Worm (Caenorhabditis elegans) whole organism, L3 larva: Measurements from ENCODE around the gene F44E7.3.

ENCODE experiments used
- egl-27 ChIP-seq: sonication (generic microtip); optimal IDR thresholded peaks from 4 replicates; lab custom pipeline; 2017; ENCODE audit warnings: missing biosample characterization, missing genetic modification reagents, missing genetic modification characterization
- egl-5 ChIP-seq: fragments of 150-350 bp; optimal IDR thresholded peaks from 2 replicates; lab custom pipeline; 2017; ENCODE audit warnings: missing biosample characterization, missing genetic modification reagents, missing genetic modification characterization, inconsistent platforms
- elt-1 ChIP-seq: fragments of 150-350 bp; optimal IDR thresholded peaks from 2 replicates; lab custom pipeline; 2014; ENCODE audit warnings: missing biosample characterization, missing genetic modification characterization
- elt-2 ChIP-seq: sonication (generic microtip); optimal IDR thresholded peaks from 2 replicates; lab custom pipeline; 2016; ENCODE audit warnings: missing genetic modification reagents, mild to moderate bottlenecking, missing genetic modification characterization, missing compliant biosample characterization
- eor-1 ChIP-seq, 2 experiments: fragments of 150-350 bp; optimal IDR thresholded peaks; 2 replicates each; lab custom pipeline; 2014 to 2018; ENCODE audit warnings: missing biosample characterization in 2 of 2, missing genetic modification characterization in 2 of 2
- nhr-12 ChIP-seq: fragments of 150-350 bp; optimal IDR thresholded peaks from 2 replicates; lab custom pipeline; 2014; ENCODE audit warnings: missing biosample characterization, missing genetic modification characterization
- nhr-28 ChIP-seq: fragments of 150-350 bp; optimal IDR thresholded peaks from 2 replicates; lab custom pipeline; 2014; ENCODE audit warnings: missing biosample characterization, missing genetic modification characterization
- nhr-67 ChIP-seq: fragments of 150-350 bp; optimal IDR thresholded peaks from 2 replicates; lab custom pipeline; 2014; ENCODE audit warnings: missing biosample characterization, missing genetic modification characterization
- nhr-77 ChIP-seq: fragments of 150-350 bp; optimal IDR thresholded peaks from 2 replicates; lab custom pipeline; 2014; ENCODE audit warnings: missing biosample characterization, missing genetic modification characterization
- sea-2 ChIP-seq: fragments of 150-350 bp; sonication (generic microtip); optimal IDR thresholded peaks from 4 replicates; lab custom pipeline; 2014; ENCODE audit warnings: missing biosample characterization, missing genetic modification reagents, missing genetic modification characterization
- skn-1 ChIP-seq: fragments of 150-350 bp; optimal IDR thresholded peaks from 2 replicates; lab custom pipeline; 2014; ENCODE audit warnings: missing biosample characterization, missing genetic modification characterization
- unc-39 ChIP-seq: sonication (generic microtip); optimal IDR thresholded peaks from 4 replicates; lab custom pipeline; 2017; ENCODE audit warnings: missing biosample characterization, missing genetic modification characterization
- unc-62 ChIP-seq: fragments of 150-350 bp; sonication (generic microtip); optimal IDR thresholded peaks from 4 replicates; lab custom pipeline; 2014; ENCODE audit warnings: missing biosample characterization, missing genetic modification reagents, missing genetic modification characterization
- zag-1 ChIP-seq: fragments of 150-350 bp; optimal IDR thresholded peaks from 2 replicates; lab custom pipeline; 2014; ENCODE audit warnings: missing biosample characterization, missing genetic modification characterization

ce11 chrV:5758780-5759179 is 13.0 kb upstream of the F44E7.3 start, which contains the start of gene C53A3.4:
- TF ChIP-seq nhr-12 (no peak), nhr-77 (tag; lab: Kevin White, UChicago) (no peak), skn-1 (tag; lab: Kevin White, UChicago) (no peak), zag-1 (no peak), nhr-28 (no peak), sea-2 (GFP tag; lab: Kevin White, UChicago) (no peak), nhr-67 (tag; lab: Kevin White, UChicago) (no peak), egl-5 (no peak), elt-2 (tag; lab: Kevin White, UChicago) (no peak), eor-1 (tag; optimal IDR thresholded peaks at IDR 0.05; lab: Kevin White, UChicago) (no peak), egl-27 (no peak), unc-39 (tag; lab: Kevin White, UChicago) (no peak), elt-1 (no peak), unc-62 (GFP tag; lab: Kevin White, UChicago) (no peak)
